Worm (Caenorhabditis elegans) whole organism, L1 larva: ENCODE data around the gene zim-3.

Experiments used
- ama-1 ChIP-seq: fragments of 150-350 bp; optimal IDR thresholded peaks from 2 replicates; lab custom pipeline; 2014
- nhr-12 ChIP-seq: sonication (generic microtip); optimal IDR thresholded peaks from 2 replicates; lab custom pipeline; 2017; ENCODE audit warnings: missing biosample characterization, missing genetic modification characterization
- swsn-7 ChIP-seq: sonication (generic microtip); optimal IDR thresholded peaks from 2 replicates; lab custom pipeline; 2016; ENCODE audit warnings: missing genetic modification characterization, missing compliant biosample characterization
- unc-62 ChIP-seq: fragments of 150-350 bp; optimal IDR thresholded peaks from 2 replicates; lab custom pipeline; 2014; ENCODE audit warnings: missing biosample characterization, missing genetic modification reagents, missing genetic modification characterization

DNA sequence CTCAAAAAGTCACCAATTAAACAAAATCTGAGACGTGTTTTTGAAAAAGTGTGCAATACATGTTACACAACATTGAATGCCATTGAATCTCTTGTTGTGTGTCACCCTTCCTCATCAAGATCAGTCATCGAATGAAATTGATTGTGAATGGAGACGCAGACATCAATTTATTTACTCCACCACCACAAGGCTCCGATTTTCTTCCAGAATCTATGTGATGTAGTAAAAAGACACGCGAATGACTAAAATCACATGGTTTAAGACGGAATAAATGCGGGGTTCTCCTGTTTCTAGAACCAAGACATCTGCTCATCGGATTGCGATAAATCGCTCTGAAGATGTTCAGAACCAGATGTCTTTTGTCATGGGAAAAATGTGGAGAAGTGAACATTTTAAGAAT, 45.8 kb upstream of the zim-3 start:
- TF ChIP-seq ama-1 (lab: Kevin White, UChicago) (no peak), unc-62 (GFP tag; lab: Kevin White, UChicago) (no peak), swsn-7 (no peak), nhr-12 (tag; lab: Kevin White, UChicago) (no peak)
